Fruit fly (Drosophila melanogaster) whole organism, wandering third instar larva: ENCODE results near the gene CG8861.

Source experiments
- Abd-B ChIP-seq: fragments of >200 bp; optimal IDR thresholded peaks from 2 replicates; lab custom pipeline; 2017; ENCODE audit warnings: missing biosample characterization, missing genetic modification characterization
- CG32264 ChIP-seq: fragments of 200-800 bp; sonication (Bioruptor generic); optimal IDR thresholded peaks from 2 replicates; lab custom pipeline; 2016; ENCODE audit warnings: missing biosample characterization, missing genetic modification characterization
- CG9705 ChIP-seq: fragments of 200-800 bp; sonication (Bioruptor generic); optimal IDR thresholded peaks from 2 replicates; lab custom pipeline; 2018; ENCODE audit warnings: missing biosample characterization, mild to moderate bottlenecking, missing genetic modification characterization
- CrebA ChIP-seq: fragments of 200-800 bp; sonication (Bioruptor generic); optimal IDR thresholded peaks from 2 replicates; lab custom pipeline; 2016; ENCODE audit warnings: missing biosample characterization, mild to moderate bottlenecking, missing genetic modification characterization, borderline replicate concordance
- Dfd ChIP-seq: fragments of >200 bp; optimal IDR thresholded peaks from 2 replicates; lab custom pipeline; 2017; ENCODE audit warnings: missing biosample characterization, missing genetic modification characterization
- Dif ChIP-seq: fragments of 200-275, 200-300 bp; sonication (Bioruptor generic); optimal IDR thresholded peaks from 2 replicates; lab custom pipeline; 2018; ENCODE audit warnings: missing biosample characterization, missing genetic modification characterization; ENCODE audit not compliant: partially characterized antibody
- GATAd ChIP-seq: sonication (Bioruptor generic); optimal IDR thresholded peaks from 2 replicates; lab custom pipeline; 2016; ENCODE audit warnings: missing biosample characterization, missing genetic modification characterization
- HLH106 ChIP-seq: fragments of 200-800 bp; optimal IDR thresholded peaks from 3 replicates; lab custom pipeline; 2019; ENCODE audit warnings: missing biosample characterization, mild to moderate bottlenecking, missing genetic modification characterization, moderate library complexity
- Hnf4 ChIP-seq: fragments of 200-800 bp; sonication (Bioruptor generic); optimal IDR thresholded peaks from 2 replicates; lab custom pipeline; 2016; ENCODE audit warnings: missing biosample characterization, mild to moderate bottlenecking, missing genetic modification characterization
- Hr78 ChIP-seq: fragments of >200 bp; optimal IDR thresholded peaks from 2 replicates; lab custom pipeline; 2017; ENCODE audit warnings: missing biosample characterization, missing genetic modification characterization
- Hr83 ChIP-seq: fragments of 200-300 bp; sonication (Bioruptor generic); optimal IDR thresholded peaks from 2 replicates; lab custom pipeline; 2016; ENCODE audit warnings: missing biosample characterization, mild to moderate bottlenecking, missing genetic modification characterization, moderate library complexity; ENCODE audit not compliant: poor library complexity, severe bottlenecking
- Jra ChIP-seq: sonication (Bioruptor generic); optimal IDR thresholded peaks from 2 replicates; lab custom pipeline; 2016; ENCODE audit warnings: missing biosample characterization, missing genetic modification characterization
- Mio ChIP-seq: sonication (Bioruptor generic); optimal IDR thresholded peaks from 2 replicates; lab custom pipeline; 2016; ENCODE audit warnings: missing biosample characterization, missing genetic modification characterization
- Myc ChIP-seq: fragments of >200 bp; optimal IDR thresholded peaks from 2 replicates; lab custom pipeline; 2017
- N ChIP-seq: fragments of >200 bp; optimal IDR thresholded peaks from 2 replicates; lab custom pipeline; 2018; ENCODE audit warnings: missing biosample characterization, missing external identifiers, missing genetic modification characterization
- OdsH ChIP-seq: fragments of 200-800 bp; sonication (Bioruptor generic); optimal IDR thresholded peaks from 2 replicates; lab custom pipeline; 2016; ENCODE audit warnings: missing biosample characterization, mild to moderate bottlenecking, missing genetic modification characterization
- Rel ChIP-seq, 2 experiments: fragments of 200-800 bp; sonication (Bioruptor generic) in 1 of 2; optimal IDR thresholded peaks; 2 replicates in 1 of 2; 3 replicates in 1 of 2; lab custom pipeline; 2016 to 2019; ENCODE audit warnings: mild to moderate bottlenecking in 2 of 2, missing biosample characterization in 2 of 2, missing genetic modification characterization in 2 of 2, moderate library complexity in 1 of 2
- Sp1 ChIP-seq: fragments of 200-800 bp; sonication (Bioruptor generic); optimal IDR thresholded peaks from 3 replicates; lab custom pipeline; 2019; ENCODE audit warnings: missing biosample characterization, mild to moderate bottlenecking, missing genetic modification characterization, moderate library complexity
- Vsx2 ChIP-seq: fragments of 200-300, 225-300 bp; sonication (Bioruptor generic); optimal IDR thresholded peaks from 2 replicates; lab custom pipeline; 2018; ENCODE audit warnings: missing biosample characterization, missing genetic modification characterization; ENCODE audit not compliant: partially characterized antibody
- br ChIP-seq: fragments of 200-800 bp; sonication (Bioruptor generic); optimal IDR thresholded peaks from 2 replicates; lab custom pipeline; 2016; ENCODE audit warnings: missing biosample characterization, missing genetic modification characterization
- brk ChIP-seq: fragments of 200-800 bp; sonication (Bioruptor generic); optimal IDR thresholded peaks from 2 replicates; lab custom pipeline; 2016; ENCODE audit warnings: missing biosample characterization, mild to moderate bottlenecking, missing genetic modification characterization
- dl ChIP-seq, 2 experiments: fragments of 175-275, 200-275 bp in 1 of 2; fragments of 200-275 bp in 1 of 2; sonication (Bioruptor generic); optimal IDR thresholded peaks; lab custom pipeline; 2018; ENCODE audit warnings: mild to moderate bottlenecking in 2 of 2, missing biosample characterization in 2 of 2, missing genetic modification characterization in 2 of 2, moderate library complexity in 2 of 2; ENCODE audit not compliant: partially characterized antibody in 2 of 2, insufficient read depth in 1 of 2
- dmrt93B ChIP-seq: fragments of 200-800 bp; sonication (Bioruptor generic); optimal IDR thresholded peaks from 2 replicates; lab custom pipeline; 2018; ENCODE audit warnings: missing biosample characterization, mild to moderate bottlenecking, missing genetic modification characterization
- dsf ChIP-seq: sonication (Bioruptor generic); optimal IDR thresholded peaks from 2 replicates; lab custom pipeline; 2016; ENCODE audit warnings: missing biosample characterization, missing genetic modification characterization, borderline replicate concordance
- ey ChIP-seq: fragments of 200-800 bp; sonication (Bioruptor generic); optimal IDR thresholded peaks from 2 replicates; lab custom pipeline; 2016; ENCODE audit warnings: missing biosample characterization, missing genetic modification characterization
- foxo ChIP-seq, 2 experiments: fragments of 200-800 bp; sonication (Bioruptor generic); optimal IDR thresholded peaks; 2 replicates in 1 of 2; 3 replicates in 1 of 2; lab custom pipeline; 2016 to 2017; ENCODE audit warnings: missing biosample characterization in 2 of 2, missing genetic modification characterization in 2 of 2
- fru ChIP-seq: fragments of 200-800 bp; sonication (Bioruptor generic); optimal IDR thresholded peaks from 3 replicates; lab custom pipeline; 2016; ENCODE audit warnings: missing biosample characterization, mild to moderate bottlenecking, missing genetic modification characterization
- h ChIP-seq: fragments of 200-800 bp; sonication (Bioruptor generic); optimal IDR thresholded peaks from 3 replicates; lab custom pipeline; 2016; ENCODE audit warnings: missing biosample characterization, mild to moderate bottlenecking, missing genetic modification characterization
- jim ChIP-seq: fragments of 175-275, 200-325 bp; sonication (Bioruptor generic); optimal IDR thresholded peaks from 2 replicates; lab custom pipeline; 2016; ENCODE audit warnings: missing biosample characterization, mild to moderate bottlenecking, missing genetic modification characterization
- lola ChIP-seq: fragments of >200 bp; optimal IDR thresholded peaks from 2 replicates; lab custom pipeline; 2017; ENCODE audit warnings: missing biosample characterization, missing genetic modification characterization
- pan ChIP-seq: fragments of >200 bp; optimal IDR thresholded peaks from 2 replicates; lab custom pipeline; 2017
- psq ChIP-seq: fragments of 200-800 bp; sonication (Bioruptor generic); optimal IDR thresholded peaks from 3 replicates; lab custom pipeline; 2017; ENCODE audit warnings: missing biosample characterization, mild to moderate bottlenecking, missing genetic modification characterization, moderate library complexity
- rgr ChIP-seq: fragments of 200-800 bp; sonication (Bioruptor generic); optimal IDR thresholded peaks from 3 replicates; lab custom pipeline; 2016; ENCODE audit warnings: missing biosample characterization, mild to moderate bottlenecking, missing genetic modification characterization
- sage ChIP-seq: fragments of 200-800 bp; sonication (Bioruptor generic); optimal IDR thresholded peaks from 2 replicates; lab custom pipeline; 2016; ENCODE audit warnings: missing biosample characterization, mild to moderate bottlenecking, missing genetic modification characterization
- sv ChIP-seq: fragments of 200-800 bp; sonication (Bioruptor generic); optimal IDR thresholded peaks from 3 replicates; lab custom pipeline; 2016; ENCODE audit warnings: missing biosample characterization, missing genetic modification characterization
- tai ChIP-seq: sonication (Bioruptor generic); optimal IDR thresholded peaks from 2 replicates; lab custom pipeline; 2016; ENCODE audit warnings: missing biosample characterization, missing genetic modification characterization
- usp ChIP-seq: fragments of >200 bp; optimal IDR thresholded peaks from 2 replicates; lab custom pipeline; 2017; ENCODE audit warnings: missing biosample characterization, missing genetic modification characterization
- woc ChIP-seq: sonication (Bioruptor generic); optimal IDR thresholded peaks from 2 replicates; lab custom pipeline; 2016; ENCODE audit warnings: missing biosample characterization, mild to moderate bottlenecking, missing genetic modification characterization

CG8861 gene

dm6 chr3R:9347702-9348378 lies 19.5 kb upstream of the CG8861 start:
- peak; percentile 75 for TF ChIP-seq Sp1 (GFP tag; lab: Kevin White, UChicago)
- TF ChIP-seq Jra = peak; percentile 18
- no peak for TF ChIP-seq jim (GFP tag; lab: Kevin White, UChicago)
- no peak for TF ChIP-seq N (GFP tag; lab: Kevin White, UChicago)
- TF ChIP-seq dsf (GFP tag; lab: Kevin White, UChicago) = no peak
- peak; percentile 80 for TF ChIP-seq ey (GFP tag; lab: Kevin White, UChicago)
- TF ChIP-seq lola (GFP tag; lab: Kevin White, UChicago) = no peak
- peak in 1 of 2 experiments; percentile 80 for TF ChIP-seq foxo (GFP tag; optimal IDR thresholded peaks at IDR 0.05; lab: Kevin White, UChicago)
- TF ChIP-seq brk (GFP tag; lab: Kevin White, UChicago) = peak; percentile 57
- TF ChIP-seq fru (GFP tag; lab: Kevin White, UChicago) = peak; percentile 81
- peak; percentile 48 for TF ChIP-seq tai (GFP tag; lab: Kevin White, UChicago)
- TF ChIP-seq dmrt93B = peak; percentile 46
- TF ChIP-seq Rel (GFP tag; optimal IDR thresholded peaks at IDR 0.05; lab: Kevin White, UChicago) = no peak
- no peak for TF ChIP-seq Rel (tag; optimal IDR thresholded peaks at IDR 0.05; lab: Kevin White, UChicago)
- TF ChIP-seq Abd-B = no peak
- no peak for TF ChIP-seq CG9705 (GFP tag; lab: Kevin White, UChicago)
- peak; percentile 74 for TF ChIP-seq woc (GFP tag; lab: Kevin White, UChicago)
- peak; percentile 84 for TF ChIP-seq h (GFP tag; lab: Kevin White, UChicago)
- peak; percentile 78 for TF ChIP-seq rgr
- TF ChIP-seq CrebA = no peak
- TF ChIP-seq usp (GFP tag; lab: Kevin White, UChicago) = no peak
- TF ChIP-seq HLH106 (tag; lab: Kevin White, UChicago) = peak; percentile 67
- no peak for TF ChIP-seq sv (GFP tag; lab: Kevin White, UChicago)
- TF ChIP-seq Hnf4 (GFP tag; lab: Kevin White, UChicago) = peak; percentile 42
- TF ChIP-seq br = peak; percentile 72
- TF ChIP-seq OdsH (GFP tag; lab: Kevin White, UChicago) = peak; percentile 79
- no peak for TF ChIP-seq Hr78 (GFP tag; lab: Kevin White, UChicago)
- peak; percentile 9 for TF ChIP-seq Dif (GFP tag; lab: Kevin White, UChicago)
- peak; percentile 60 for TF ChIP-seq sage (GFP tag; lab: Kevin White, UChicago)
- TF ChIP-seq Mio (GFP tag; lab: Kevin White, UChicago) = no peak
- TF ChIP-seq GATAd (GFP tag; lab: Kevin White, UChicago) = no peak
- TF ChIP-seq Myc (lab: Kevin White, UChicago) = no peak
- no peak for TF ChIP-seq Hr83 (GFP tag; lab: Kevin White, UChicago)
- TF ChIP-seq CG32264 (GFP tag; lab: Kevin White, UChicago) = peak; percentile 36
- no peak for TF ChIP-seq Dfd (GFP tag; lab: Kevin White, UChicago)
- peak; percentile 93 for TF ChIP-seq psq (GFP tag; lab: Kevin White, UChicago)
- no peak for TF ChIP-seq dl (GFP tag; optimal IDR thresholded peaks at IDR 0.05; lab: Kevin White, UChicago; ENCODE audit: insufficient read depth in 1 of 2, partially characterized antibody in 2 of 2)
- no peak for TF ChIP-seq pan
- no peak for TF ChIP-seq Vsx2 (GFP tag; lab: Kevin White, UChicago)

dm6 chr3R:9346539-9346938 lies 18.2 kb upstream of the CG8861 start:
- TF ChIP-seq Mio (GFP tag; lab: Kevin White, UChicago) (no peak), Rel (GFP tag; optimal IDR thresholded peaks at IDR 0.05; lab: Kevin White, UChicago) (no peak), Rel (tag; optimal IDR thresholded peaks at IDR 0.05; lab: Kevin White, UChicago) (no peak), sv (GFP tag; lab: Kevin White, UChicago) (no peak), Hr78 (GFP tag; lab: Kevin White, UChicago) (no peak), GATAd (GFP tag; lab: Kevin White, UChicago) (no peak), CG9705 (GFP tag; lab: Kevin White, UChicago) (no peak), foxo (GFP tag; optimal IDR thresholded peaks at IDR 0.05; lab: Kevin White, UChicago) (peak in 1 of 2 experiments; percentile 35), h (GFP tag; lab: Kevin White, UChicago) (no peak), psq (GFP tag; lab: Kevin White, UChicago) (no peak), brk (GFP tag; lab: Kevin White, UChicago) (no peak), HLH106 (tag; lab: Kevin White, UChicago) (peak; percentile 13), lola (GFP tag; lab: Kevin White, UChicago) (no peak), br (peak; percentile 27), CrebA (no peak), Hr83 (GFP tag; lab: Kevin White, UChicago) (no peak), usp (GFP tag; lab: Kevin White, UChicago) (no peak), Sp1 (GFP tag; lab: Kevin White, UChicago) (peak; percentile 2), woc (GFP tag; lab: Kevin White, UChicago) (no peak), ey (GFP tag; lab: Kevin White, UChicago) (peak; percentile 11), Hnf4 (GFP tag; lab: Kevin White, UChicago) (no peak), Abd-B (no peak), jim (GFP tag; lab: Kevin White, UChicago) (no peak), tai (GFP tag; lab: Kevin White, UChicago) (no peak), Vsx2 (GFP tag; lab: Kevin White, UChicago) (no peak), dl (GFP tag; optimal IDR thresholded peaks at IDR 0.05; lab: Kevin White, UChicago; ENCODE audit: insufficient read depth in 1 of 2, partially characterized antibody in 2 of 2) (no peak), CG32264 (GFP tag; lab: Kevin White, UChicago) (no peak), fru (GFP tag; lab: Kevin White, UChicago) (peak; percentile 11)
